Fruit fly (Drosophila melanogaster): Measurements from ENCODE around the gene CG12204.

Gene CG12204

DNA sequence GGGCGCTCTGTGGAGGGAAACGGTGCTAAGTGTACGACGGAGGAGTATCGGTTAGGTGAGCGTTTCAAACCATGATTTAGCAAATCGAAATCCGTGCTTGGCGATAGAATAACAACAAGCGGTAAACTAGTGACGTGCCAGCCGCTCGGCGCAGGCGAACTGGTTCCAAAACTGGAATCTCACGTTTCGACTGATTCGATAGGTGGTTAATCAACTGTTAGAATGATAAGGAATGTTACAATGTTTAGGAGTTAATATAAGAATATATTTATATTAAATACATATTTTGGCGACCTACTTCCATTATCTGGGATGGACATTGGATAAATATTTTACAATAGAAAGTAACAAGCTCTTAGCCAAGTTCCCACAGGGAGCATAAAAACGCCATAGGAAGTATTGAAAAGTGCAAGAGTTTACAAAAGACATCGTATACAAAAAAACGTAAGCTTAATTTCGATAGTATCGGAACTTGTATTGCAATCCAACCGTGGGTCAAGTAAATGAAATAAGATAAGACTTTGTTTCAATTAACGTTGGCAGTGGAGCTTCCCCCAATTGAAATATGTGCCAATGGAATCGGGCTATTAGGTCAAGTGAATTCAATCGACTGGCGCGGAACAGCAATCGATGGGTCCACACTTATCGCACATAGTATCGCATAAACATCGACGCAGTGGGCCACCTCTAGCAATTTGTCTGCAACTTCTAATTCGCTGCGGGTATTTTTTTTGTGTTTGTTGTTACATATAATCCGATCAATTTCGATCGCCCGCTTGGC is 819 bp upstream of the CG12204 start, which contains the start of the genes ksh, CG14200 and Pfrx (continued):
- TF ChIP-seq CG4360 (GFP tag; IDR thresholded peaks at IDR 0.05) (no peak), nerfin-1 (tag; optimal IDR thresholded peaks at IDR 0.05) (no peak), crol (GFP tag; IDR thresholded peaks at IDR 0.05) (no peak), CG17385 (GFP tag; optimal IDR thresholded peaks at IDR 0.05) (no peak), CG15073 (GFP tag; optimal IDR thresholded peaks at IDR 0.05) (no peak), H15 (GFP tag; IDR thresholded peaks at IDR 0.05) (0 out of 3 replicates have a peak, but pooled peaks have one; percentile 11), CG1233 (GFP tag; optimal IDR thresholded peaks at IDR 0.05) (no peak), tup (GFP tag; optimal IDR thresholded peaks at IDR 0.05) (no peak), ato (GFP tag; IDR thresholded peaks at IDR 0.05; ENCODE audit: partially characterized antibody) (peak; percentile 80), CG15696 (tag; optimal IDR thresholded peaks at IDR 0.05) (no peak), Rx (GFP tag; IDR thresholded peaks at IDR 0.05) (no peak), her (GFP tag; optimal IDR thresholded peaks at IDR 0.05) (peak; percentile 10), Mad (GFP tag; optimal IDR thresholded peaks at IDR 0.05) (no peak), prd (optimal IDR thresholded peaks at IDR 0.05) (no peak), prd (GFP tag; IDR thresholded peaks at IDR 0.05) (peak; percentile 57), cad (GFP tag; optimal IDR thresholded peaks at IDR 0.05) (no peak), D19B (GFP tag; optimal IDR thresholded peaks at IDR 0.05) (no peak), CG2889 (GFP tag; IDR thresholded peaks at IDR 0.05) (no peak), chm (GFP tag; IDR thresholded peaks at IDR 0.05) (0 out of 2 replicates have a peak, but pooled peaks have one; percentile 11), CG15514 (GFP tag; optimal IDR thresholded peaks at IDR 0.05) (peak; percentile 98), fd64A (GFP tag; optimal IDR thresholded peaks at IDR 0.05) (no peak), sr (GFP tag; IDR thresholded peaks at IDR 0.05) (no peak), CG31441 (GFP tag; IDR thresholded peaks at IDR 0.05) (no peak), kni (GFP tag; optimal IDR thresholded peaks at IDR 0.05) (no peak), Nf-YA (GFP tag; IDR thresholded peaks at IDR 0.05) (no peak), eve (GFP tag; optimal IDR thresholded peaks at IDR 0.05) (no peak), Dp (GFP tag; optimal IDR thresholded peaks at IDR 0.05) (peak; percentile 48), repo (GFP tag; optimal IDR thresholded peaks at IDR 0.05) (peak; percentile 15), zfh1 (GFP tag; IDR thresholded peaks at IDR 0.05) (peak; percentile 42; the same call in 1 of the 3 replicates), az2 (GFP tag; optimal IDR thresholded peaks at IDR 0.05) (no peak), CG17802 (tag; optimal IDR thresholded peaks at IDR 0.05) (peak; percentile 63), ase (GFP tag; IDR thresholded peaks at IDR 0.05) (no peak), schlank (tag; optimal IDR thresholded peaks at IDR 0.05) (no peak), gro (GFP tag; optimal IDR thresholded peaks at IDR 0.05) (no peak), psq (GFP tag; optimal IDR thresholded peaks at IDR 0.05) (no peak), Elba2 (GFP tag; optimal IDR thresholded peaks at IDR 0.05) (no peak), Awh (GFP tag; IDR thresholded peaks at IDR 0.05) (no peak), CG30403 (GFP tag; optimal IDR thresholded peaks at IDR 0.05) (no peak), CG3065 (GFP tag; optimal IDR thresholded peaks at IDR 0.05) (no peak), ems (GFP tag; optimal IDR thresholded peaks at IDR 0.05) (no peak), pum (GFP tag; optimal IDR thresholded peaks at IDR 0.05) (no peak), CG3995 (GFP tag; optimal IDR thresholded peaks at IDR 0.05) (no peak), MBD-R2 (GFP tag; IDR thresholded peaks at IDR 0.05) (peak; percentile 33), cato (GFP tag; optimal IDR thresholded peaks at IDR 0.05; ENCODE audit: borderline replicate concordance) (no peak), pnt (GFP tag; optimal IDR thresholded peaks at IDR 0.05) (no peak), zf30C (GFP tag; optimal IDR thresholded peaks at IDR 0.05) (no peak), dm (GFP tag; optimal IDR thresholded peaks at IDR 0.05) (no peak), zfh2 (GFP tag; optimal IDR thresholded peaks at IDR 0.05) (peak; percentile 50), CG6765 (GFP tag; optimal IDR thresholded peaks at IDR 0.05) (no peak), en (GFP tag; optimal IDR thresholded peaks at IDR 0.05) (no peak), ranshi (GFP tag; IDR thresholded peaks at IDR 0.05) (no peak)

Data from whole organism, embryonic.